Fruit fly (Drosophila melanogaster) whole organism, embryonic: ENCODE measurements around the gene Antdh.

Experiments used
- Aef1 ChIP-seq: fragments of 200-800 bp; sonication (Bioruptor generic); IDR thresholded peaks from 3 replicates; pipeline ENCODE4 v1.3.6; 2022; ENCODE audit warnings: missing biosample characterization, missing genetic modification characterization
- CG10462 ChIP-seq: fragments of 200-800 bp; sonication (Bioruptor generic); optimal IDR thresholded peaks from 2 replicates; lab custom pipeline; 2016; ENCODE audit warnings: missing biosample characterization, missing genetic modification characterization
- CG10543 ChIP-seq: fragments of 200-800 bp; sonication (Bioruptor generic); optimal IDR thresholded peaks from 3 replicates; lab custom pipeline; 2017; ENCODE audit warnings: missing biosample characterization, mild to moderate bottlenecking, missing genetic modification characterization, moderate library complexity
- CG11723 ChIP-seq: fragments of 200-800 bp; sonication (Bioruptor generic); optimal IDR thresholded peaks from 2 replicates; lab custom pipeline; 2017; ENCODE audit warnings: missing biosample characterization, mild to moderate bottlenecking, missing genetic modification characterization
- CG12155 ChIP-seq: fragments of 200-800 bp; sonication (Bioruptor generic); optimal IDR thresholded peaks from 3 replicates; lab custom pipeline; 2016; ENCODE audit warnings: missing biosample characterization, missing genetic modification characterization
- CG12391 ChIP-seq: fragments of 200-800 bp; sonication (Bioruptor generic); optimal IDR thresholded peaks from 3 replicates; lab custom pipeline; 2018; ENCODE audit warnings: missing biosample characterization, mild to moderate bottlenecking, missing genetic modification characterization, moderate library complexity
- CG12942 ChIP-seq: fragments of 200-800 bp; sonication (Bioruptor generic); optimal IDR thresholded peaks from 3 replicates; lab custom pipeline; 2016; ENCODE audit warnings: missing biosample characterization, missing genetic modification characterization
- CG17385 ChIP-seq: fragments of 200-800 bp; sonication (Bioruptor generic); optimal IDR thresholded peaks from 3 replicates; lab custom pipeline; 2018; ENCODE audit warnings: missing biosample characterization, mild to moderate bottlenecking, missing genetic modification characterization
- CG18619 ChIP-seq: fragments of 200-800 bp; sonication (Bioruptor generic); optimal IDR thresholded peaks from 3 replicates; lab custom pipeline; 2017; ENCODE audit warnings: missing biosample characterization, mild to moderate bottlenecking, missing genetic modification characterization
- CG2678 ChIP-seq: fragments of 200-800 bp; sonication (Bioruptor generic); optimal IDR thresholded peaks from 3 replicates; lab custom pipeline; 2019; ENCODE audit warnings: missing biosample characterization, mild to moderate bottlenecking, missing genetic modification characterization, moderate library complexity
- CG34422 ChIP-seq: fragments of 200-800 bp; sonication (Bioruptor generic); IDR thresholded peaks from 3 replicates; pipeline ENCODE4 v1.3.6; 2022; ENCODE audit warnings: missing biosample characterization, missing genetic modification characterization
- CG3847 ChIP-seq: fragments of 200-800 bp; sonication (Bioruptor generic); IDR thresholded peaks from 2 replicates; pipeline ENCODE4 v1.3.6; 2022; ENCODE audit warnings: missing biosample characterization, missing genetic modification characterization
- CG6683 ChIP-seq: fragments of 200-800 bp; sonication (Bioruptor generic); optimal IDR thresholded peaks from 2 replicates; lab custom pipeline; 2017; ENCODE audit warnings: missing biosample characterization, mild to moderate bottlenecking, missing genetic modification characterization, missing genetic modification reagents
- CG6791 ChIP-seq: fragments of 200-800 bp; sonication (Bioruptor generic); IDR thresholded peaks from 3 replicates; pipeline ENCODE4 v1.3.6; 2022; ENCODE audit warnings: missing biosample characterization, missing genetic modification characterization; ENCODE audit not compliant: partially characterized antibody
- CG7786 ChIP-seq: fragments of 200-800 bp; sonication (Bioruptor generic); optimal IDR thresholded peaks from 2 replicates; lab custom pipeline; 2016; ENCODE audit warnings: missing biosample characterization, missing genetic modification characterization
- CG9876 ChIP-seq: fragments of 200-800 bp; sonication (Bioruptor generic); optimal IDR thresholded peaks from 2 replicates; lab custom pipeline; 2016; ENCODE audit warnings: missing biosample characterization, missing genetic modification characterization
- Camta ChIP-seq: fragments of 200-800 bp; sonication (Bioruptor generic); optimal IDR thresholded peaks from 2 replicates; lab custom pipeline; 2016; ENCODE audit warnings: missing biosample characterization, missing genetic modification characterization
- CkIIα-i1 ChIP-seq: fragments of 200-800 bp; sonication (Bioruptor generic); IDR thresholded peaks from 2 replicates; pipeline ENCODE4 v1.3.6; 2022; ENCODE audit warnings: missing biosample characterization, missing genetic modification characterization
- CoRest ChIP-seq: fragments of 200-800 bp; sonication (Bioruptor generic); optimal IDR thresholded peaks from 3 replicates; lab custom pipeline; 2018; ENCODE audit warnings: missing biosample characterization, mild to moderate bottlenecking, missing genetic modification characterization, moderate library complexity
- D ChIP-seq, 2 experiments: fragments of 200-800 bp in 1 of 2; fragments of >200 bp in 1 of 2; sonication (Bioruptor generic) in 1 of 2; optimal IDR thresholded peaks; 2 replicates in 1 of 2; 3 replicates in 1 of 2; lab custom pipeline; 2017; ENCODE audit warnings: mild to moderate bottlenecking in 1 of 2, missing biosample characterization in 1 of 2, missing genetic modification characterization in 1 of 2, missing genetic modification reagents in 1 of 2
- Dek ChIP-seq: fragments of 200-800 bp; sonication (Bioruptor generic); optimal IDR thresholded peaks from 3 replicates; lab custom pipeline; 2019; ENCODE audit warnings: missing biosample characterization, mild to moderate bottlenecking, missing genetic modification characterization, moderate library complexity
- Doc2 ChIP-seq: fragments of 200-800 bp; sonication (Bioruptor generic); IDR thresholded peaks from 2 replicates; pipeline ENCODE4 v1.3.6; 2022; ENCODE audit warnings: missing biosample characterization, missing genetic modification characterization
- Elba2 ChIP-seq: fragments of 200-800 bp; sonication (Bioruptor generic); optimal IDR thresholded peaks from 3 replicates; lab custom pipeline; 2016; ENCODE audit warnings: missing biosample characterization, missing genetic modification characterization
- Ets97D ChIP-seq: fragments of 200-800 bp; sonication (Bioruptor generic); optimal IDR thresholded peaks from 3 replicates; lab custom pipeline; 2016; ENCODE audit warnings: missing biosample characterization, missing genetic modification characterization
- H2.0 ChIP-seq: fragments of 200-800 bp; sonication (Bioruptor generic); IDR thresholded peaks from 2 replicates; pipeline ENCODE4 v1.3.6; 2022; ENCODE audit warnings: missing biosample characterization, missing genetic modification characterization
- HLHmδ ChIP-seq: fragments of 200-800 bp; sonication (Bioruptor generic); optimal IDR thresholded peaks from 2 replicates; lab custom pipeline; 2018; ENCODE audit warnings: missing biosample characterization, mild to moderate bottlenecking, missing genetic modification characterization, moderate library complexity
- HmgZ ChIP-seq: fragments of 200-800 bp; sonication (Bioruptor generic); optimal IDR thresholded peaks from 2 replicates; lab custom pipeline; 2018; ENCODE audit warnings: missing biosample characterization, mild to moderate bottlenecking, missing genetic modification characterization
- Hr3 ChIP-seq: fragments of 200-800 bp; sonication (Bioruptor generic); optimal IDR thresholded peaks from 3 replicates; lab custom pipeline; 2016; ENCODE audit warnings: missing biosample characterization, missing genetic modification characterization
- Med ChIP-seq: fragments of 200-800 bp; sonication (Bioruptor generic); peaks from one replicate; lab custom pipeline; 2016; ENCODE audit warnings: missing biosample characterization, missing genetic modification characterization, mild to moderate bottlenecking, inconsistent platforms, moderate library complexity
- NFAT ChIP-seq: fragments of 200-800 bp; sonication (Bioruptor generic); IDR thresholded peaks from 2 replicates; pipeline ENCODE4 v1.3.6; 2022; ENCODE audit warnings: missing biosample characterization, missing genetic modification characterization
- Ravus ChIP-seq: fragments of 200-800 bp; sonication (Bioruptor generic); IDR thresholded peaks from 2 replicates; pipeline ENCODE4 v1.3.6; 2022; ENCODE audit warnings: missing biosample characterization, missing genetic modification characterization
- Scr ChIP-seq: fragments of 200-800 bp; sonication (Bioruptor generic); IDR thresholded peaks from 2 replicates; pipeline ENCODE4 v1.3.6; 2022; ENCODE audit warnings: missing biosample characterization, missing genetic modification characterization; ENCODE audit not compliant: partially characterized antibody
- Usf ChIP-seq: fragments of 200-800 bp; sonication (Bioruptor generic); optimal IDR thresholded peaks from 2 replicates; lab custom pipeline; 2017; ENCODE audit warnings: missing genotype, missing biosample characterization, missing genetic modification characterization
- ab ChIP-seq: fragments of 200-800 bp; sonication (Bioruptor generic); optimal IDR thresholded peaks from 2 replicates; lab custom pipeline; 2016; ENCODE audit warnings: missing biosample characterization, missing genetic modification characterization
- ara ChIP-seq: fragments of 200-800 bp; sonication (Bioruptor generic); IDR thresholded peaks from 2 replicates; pipeline ENCODE4 v1.3.6; 2022; ENCODE audit warnings: missing biosample characterization, missing genetic modification characterization
- chif ChIP-seq, 2 experiments: fragments of 200-800 bp; sonication (Bioruptor generic); optimal IDR thresholded peaks; 3 replicates each; lab custom pipeline; 2016; ENCODE audit warnings: missing biosample characterization in 2 of 2, missing genetic modification characterization in 2 of 2
- emc ChIP-seq: fragments of 200-800 bp; sonication (Bioruptor generic); optimal IDR thresholded peaks from 2 replicates; lab custom pipeline; 2016; ENCODE audit warnings: missing biosample characterization, missing genetic modification characterization
- gsb ChIP-seq: fragments of 200-800 bp; sonication (Bioruptor generic); IDR thresholded peaks from 2 replicates; pipeline ENCODE4 v1.3.6; 2022; ENCODE audit warnings: missing biosample characterization, missing genetic modification characterization
- gt ChIP-seq: fragments of 200-800 bp; sonication (Bioruptor generic); IDR thresholded peaks from 2 replicates; pipeline ENCODE4 v1.3.6; 2022; ENCODE audit warnings: missing biosample characterization, missing genetic modification characterization
- hb ChIP-seq: fragments of 200-800 bp; sonication (Bioruptor generic); IDR thresholded peaks from 3 replicates; pipeline ENCODE4 v1.3.6; 2022; ENCODE audit warnings: missing biosample characterization, missing genetic modification characterization; ENCODE audit not compliant: partially characterized antibody
- insv ChIP-seq, 2 experiments: fragments of 200-800 bp; sonication (Bioruptor generic); optimal IDR thresholded peaks; 3 replicates each; lab custom pipeline; 2016 to 2018; ENCODE audit warnings: missing biosample characterization in 2 of 2, missing genetic modification characterization in 2 of 2
- nerfin-2 ChIP-seq: fragments of 200-800 bp; sonication (Bioruptor generic); IDR thresholded peaks from 2 replicates; pipeline ENCODE4 v1.3.6; 2022; ENCODE audit warnings: missing biosample characterization, missing genetic modification characterization; ENCODE audit not compliant: partially characterized antibody
- peb ChIP-seq: fragments of 200-800 bp; sonication (Bioruptor generic); IDR thresholded peaks from 2 replicates; pipeline ENCODE4 v1.3.6; 2022; ENCODE audit warnings: missing biosample characterization, missing genetic modification characterization
- pros ChIP-seq: fragments of 200-800 bp; sonication (Bioruptor generic); optimal IDR thresholded peaks from 3 replicates; lab custom pipeline; 2019; ENCODE audit warnings: missing biosample characterization, mild to moderate bottlenecking, missing genetic modification characterization, moderate library complexity
- pzg ChIP-seq: fragments of 200-800 bp; sonication (Bioruptor generic); optimal IDR thresholded peaks from 3 replicates; lab custom pipeline; 2018; ENCODE audit warnings: missing biosample characterization, mild to moderate bottlenecking, missing genetic modification characterization, moderate library complexity
- ranshi ChIP-seq: fragments of 200-800 bp; sonication (Bioruptor generic); IDR thresholded peaks from 2 replicates; pipeline ENCODE4 v1.3.6; 2022; ENCODE audit warnings: missing biosample characterization, missing genetic modification characterization
- run ChIP-seq: fragments of 200-800 bp; sonication (Bioruptor generic); optimal IDR thresholded peaks from 3 replicates; lab custom pipeline; 2018; ENCODE audit warnings: missing biosample characterization, mild to moderate bottlenecking, missing genetic modification characterization
- seq ChIP-seq: fragments of 200-800 bp; sonication (Bioruptor generic); IDR thresholded peaks from 2 replicates; pipeline ENCODE4 v1.3.6; 2022; ENCODE audit warnings: missing biosample characterization, missing genetic modification characterization
- tna ChIP-seq: fragments of 200-800 bp; sonication (Bioruptor generic); IDR thresholded peaks from 2 replicates; pipeline ENCODE4 v1.3.6; 2022; ENCODE audit warnings: missing biosample characterization, missing genetic modification characterization; ENCODE audit not compliant: partially characterized antibody
- toy ChIP-seq: fragments of 200-800 bp; sonication (Bioruptor generic); IDR thresholded peaks from 2 replicates; pipeline ENCODE4 v1.3.6; 2022; ENCODE audit warnings: missing biosample characterization, missing genetic modification characterization
- wor ChIP-seq: fragments of 200-800 bp; sonication (Bioruptor generic); IDR thresholded peaks from 2 replicates; pipeline ENCODE4 v1.3.6; 2022; ENCODE audit warnings: missing biosample characterization, missing genetic modification characterization

Antdh gene

DNA sequence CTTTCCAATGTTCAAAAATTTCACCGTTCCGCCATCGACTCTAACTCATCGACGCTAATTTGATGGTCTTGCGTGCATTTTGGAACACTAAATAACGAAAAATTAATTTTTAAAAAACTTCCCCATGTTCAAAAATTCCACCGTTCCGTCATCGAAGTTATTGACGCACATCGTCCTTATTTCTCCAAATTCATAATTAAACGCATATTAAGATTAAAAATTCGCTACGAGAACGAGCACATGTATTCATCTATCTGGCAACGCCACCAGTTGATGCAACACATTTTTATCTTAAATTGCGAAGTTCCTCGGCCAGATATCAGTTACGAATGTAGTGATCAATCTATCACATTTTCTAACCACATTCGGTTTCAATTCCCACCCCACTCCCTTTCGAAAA, 19.7 kb downstream of the Antdh start, which contains the start of gene Lint-1 (continued):
- TF ChIP-seq CG9876 (GFP tag; lab: Kevin White, UChicago) (no peak), pros (GFP tag; lab: Kevin White, UChicago) (no peak), CkIIα-i1 (GFP tag; lab: Robert Waterston, UW) (no peak), ranshi (GFP tag; lab: Robert Waterston, UW) (no peak), HmgZ (tag; lab: Kevin White, UChicago) (no peak), Ravus (GFP tag; lab: Robert Waterston, UW) (no peak), chif (GFP tag; optimal IDR thresholded peaks at IDR 0.05; lab: Kevin White, UChicago) (no peak), Elba2 (no peak), tna (GFP tag; lab: Robert Waterston, UW) (no peak), CG18619 (GFP tag; lab: Kevin White, UChicago) (no peak), Usf (GFP tag; lab: Kevin White, UChicago) (no peak), ara (no peak), wor (GFP tag; lab: Robert Waterston, UW) (no peak), Scr (GFP tag; lab: Robert Waterston, UW) (peak; percentile 37), CG12155 (GFP tag; lab: Kevin White, UChicago) (no peak), CG6683 (GFP tag; lab: Kevin White, UChicago) (no peak), gt (GFP tag; lab: Robert Waterston, UW) (no peak), NFAT (GFP tag; lab: Robert Waterston, UW) (0 out of 2 replicates have a peak, but pooled peaks have one; percentile 45), ab (GFP tag; lab: Kevin White, UChicago) (no peak), insv (GFP tag; optimal IDR thresholded peaks at IDR 0.05; lab: Kevin White, UChicago) (no peak), pzg (peak; percentile 29), Doc2 (GFP tag; lab: Robert Waterston, UW) (no peak), nerfin-2 (GFP tag; lab: Robert Waterston, UW) (no peak), CG3847 (GFP tag; lab: Robert Waterston, UW) (no peak), CoRest (tag; lab: Kevin White, UChicago) (no peak), D (optimal IDR thresholded peaks at IDR 0.05; lab: Kevin White, UChicago) (no peak), D (GFP tag; optimal IDR thresholded peaks at IDR 0.05; lab: Kevin White, UChicago) (no peak), toy (GFP tag; lab: Robert Waterston, UW) (no peak), CG10543 (GFP tag; lab: Kevin White, UChicago) (no peak), CG12391 (tag; lab: Kevin White, UChicago) (no peak), CG11723 (GFP tag; lab: Kevin White, UChicago) (peak; percentile 18), peb (no peak), Aef1 (GFP tag; lab: Robert Waterston, UW) (no peak), CG7786 (GFP tag; lab: Kevin White, UChicago) (peak; percentile 23), Camta (GFP tag; lab: Kevin White, UChicago) (peak; percentile 26), Dek (tag; lab: Kevin White, UChicago) (no peak), Ets97D (peak; percentile 15), CG34422 (GFP tag; lab: Robert Waterston, UW) (no peak), HLHmδ (GFP tag; lab: Kevin White, UChicago) (no peak), Med (GFP tag; lab: Kevin White, UChicago) (peak; percentile 74), CG6791 (GFP tag; lab: Robert Waterston, UW) (no peak), hb (no peak), CG17385 (GFP tag; lab: Kevin White, UChicago) (no peak), H2.0 (GFP tag; lab: Robert Waterston, UW) (0 out of 2 replicates have a peak, but pooled peaks have one; percentile 31), run (no peak), Hr3 (no peak), emc (GFP tag; lab: Kevin White, UChicago) (no peak), gsb (GFP tag; lab: Robert Waterston, UW) (no peak), CG12942 (GFP tag; lab: Kevin White, UChicago) (no peak), CG10462 (no peak), seq (GFP tag; lab: Robert Waterston, UW) (0 out of 2 replicates have a peak, but pooled peaks have one; percentile 25), CG2678 (peak; percentile 18)
